Comparison of ENCODE assay signal across 6 worm cellular contexts in genomic region chrX:2014521-2014920, ce11.
TF ChIP-seq lines count a peak whose summit lies in the region.

No protein-coding gene starts in this region.

TF ChIP-seq in whole organism, L1 larva, 84 proteins besides CTCF, POLR2A, EP300 and RAD21:
- TF ChIP-seq fkh-8 (tag; optimal IDR thresholded peaks at IDR 0.05; lab: Kevin White, UChicago): no peak
- TF ChIP-seq nhr-28 (tag; optimal IDR thresholded peaks at IDR 0.05; lab: Kevin White, UChicago): no peak
- TF ChIP-seq nhr-47 (tag; optimal IDR thresholded peaks at IDR 0.05; lab: Kevin White, UChicago): no peak
- peak; percentile 66 for TF ChIP-seq elt-2 (tag; optimal IDR thresholded peaks at IDR 0.05; lab: Kevin White, UChicago)
- no peak for TF ChIP-seq nhr-237 (tag; optimal IDR thresholded peaks at IDR 0.05; lab: Kevin White, UChicago)
- peak; percentile 29 for TF ChIP-seq lin-14 (GFP tag; optimal IDR thresholded peaks at IDR 0.05; lab: Kevin White, UChicago)
- no peak for TF ChIP-seq C16A3.4 (tag; optimal IDR thresholded peaks at IDR 0.05; lab: Kevin White, UChicago)
- TF ChIP-seq Y116A8C.19 (tag; optimal IDR thresholded peaks at IDR 0.05; lab: Kevin White, UChicago; ENCODE audit: borderline replicate concordance): no peak
- peak in 1 of 2 experiments; percentile 2 for TF ChIP-seq lin-35 (GFP tag; optimal IDR thresholded peaks at IDR 0.05; lab: Kevin White, UChicago)
- TF ChIP-seq tbx-2 (tag; optimal IDR thresholded peaks at IDR 0.05; lab: Kevin White, UChicago): no peak

TF ChIP-seq in whole organism, L2 larva, 48 proteins besides CTCF, POLR2A, EP300 and RAD21:
- TF ChIP-seq nhr-129 (tag; optimal IDR thresholded peaks at IDR 0.05; lab: Kevin White, UChicago) (no peak), zag-1 (tag; optimal IDR thresholded peaks at IDR 0.05; lab: Kevin White, UChicago) (no peak), fos-1 (tag; optimal IDR thresholded peaks at IDR 0.05; lab: Kevin White, UChicago) (peak; percentile 83), sma-9 (GFP tag; optimal IDR thresholded peaks at IDR 0.05; lab: Kevin White, UChicago) (peak; percentile 27), sma-9 (tag; optimal IDR thresholded peaks at IDR 0.05; lab: Kevin White, UChicago) (no peak)

TF ChIP-seq in whole organism, L3 larva, 47 proteins besides CTCF, POLR2A, EP300 and RAD21:
- TF ChIP-seq R02D3.7 (tag; optimal IDR thresholded peaks at IDR 0.05; lab: Kevin White, UChicago): no peak
- TF ChIP-seq nhr-67 (tag; optimal IDR thresholded peaks at IDR 0.05; lab: Kevin White, UChicago): no peak
- no peak for TF ChIP-seq eor-1 (tag; optimal IDR thresholded peaks at IDR 0.05; lab: Kevin White, UChicago)
- TF ChIP-seq pqm-1 (tag; optimal IDR thresholded peaks at IDR 0.05; lab: Kevin White, UChicago): peak; percentile 76
- TF ChIP-seq nhr-43 (tag; optimal IDR thresholded peaks at IDR 0.05; lab: Kevin White, UChicago; ENCODE audit: poor library complexity, severe bottlenecking): no peak
- TF ChIP-seq ceh-28 (tag; optimal IDR thresholded peaks at IDR 0.05; lab: Kevin White, UChicago): no peak
- TF ChIP-seq unc-39 (tag; optimal IDR thresholded peaks at IDR 0.05; lab: Kevin White, UChicago): no peak
- peak; percentile 42 for TF ChIP-seq jun-1 (tag; optimal IDR thresholded peaks at IDR 0.05; lab: Kevin White, UChicago)
- no peak for TF ChIP-seq ceh-16 (tag; optimal IDR thresholded peaks at IDR 0.05; lab: Kevin White, UChicago)
- no peak for TF ChIP-seq nhr-25 (tag; optimal IDR thresholded peaks at IDR 0.05; lab: Kevin White, UChicago)
- TF ChIP-seq pha-4 (tag; optimal IDR thresholded peaks at IDR 0.05; lab: Kevin White, UChicago): peak; percentile 20
- TF ChIP-seq nhr-76 (tag; optimal IDR thresholded peaks at IDR 0.05; lab: Kevin White, UChicago): no peak
- no peak for TF ChIP-seq fos-1 (tag; optimal IDR thresholded peaks at IDR 0.05; lab: Kevin White, UChicago)
- no peak for TF ChIP-seq ceh-82 (tag; optimal IDR thresholded peaks at IDR 0.05; lab: Kevin White, UChicago)
- no peak for TF ChIP-seq snpc-4 (tag; optimal IDR thresholded peaks at IDR 0.05; lab: Kevin White, UChicago)
- peak; percentile 85 for TF ChIP-seq elt-2 (tag; optimal IDR thresholded peaks at IDR 0.05; lab: Kevin White, UChicago)
TF ChIP-seq in whole organism, L3 larva: peak in this region for 4.

TF ChIP-seq in whole organism, L4 larva, 104 proteins besides CTCF, POLR2A, EP300 and RAD21 (continues in another document):
- TF ChIP-seq set-16 (GFP tag; IDR thresholded peaks at IDR 0.05; lab: Robert Waterston, UW): no peak
- no peak for TF ChIP-seq lir-3 (tag; optimal IDR thresholded peaks at IDR 0.05; lab: Kevin White, UChicago)
- peak; percentile 24 for TF ChIP-seq mep-1 (tag; optimal IDR thresholded peaks at IDR 0.05; lab: Kevin White, UChicago)
- no peak for TF ChIP-seq hmg-1.1 (GFP tag; IDR thresholded peaks at IDR 0.05; lab: Robert Waterston, UW)
- no peak for TF ChIP-seq madf-5 (GFP tag; IDR thresholded peaks at IDR 0.05; lab: Robert Waterston, UW)
- TF ChIP-seq rbr-2 (tag; optimal IDR thresholded peaks at IDR 0.05; lab: Kevin White, UChicago): no peak
- no peak for TF ChIP-seq unc-130 (GFP tag; optimal IDR thresholded peaks at IDR 0.05; lab: Kevin White, UChicago)
- TF ChIP-seq duxl-1 (tag; optimal IDR thresholded peaks at IDR 0.05; lab: Kevin White, UChicago; ENCODE audit: poor library complexity): no peak
- TF ChIP-seq tag-97 (GFP tag; IDR thresholded peaks at IDR 0.05; lab: Robert Waterston, UW): no peak
- no peak for TF ChIP-seq zip-11 (GFP tag; IDR thresholded peaks at IDR 0.05; lab: Robert Waterston, UW)
- no peak for TF ChIP-seq nhr-111 (GFP tag; optimal IDR thresholded peaks at IDR 0.05; lab: Kevin White, UChicago)
- TF ChIP-seq T20F7.1 (GFP tag; optimal IDR thresholded peaks at IDR 0.05; lab: Kevin White, UChicago): no peak
- no peak for TF ChIP-seq daf-12 (tag; optimal IDR thresholded peaks at IDR 0.05; lab: Kevin White, UChicago)
- TF ChIP-seq ztf-11 (tag; optimal IDR thresholded peaks at IDR 0.05; lab: Kevin White, UChicago): no peak
- TF ChIP-seq ctbp-1 (GFP tag; IDR thresholded peaks at IDR 0.05; lab: Robert Waterston, UW): no peak
- peak in 1 of 2 experiments; percentile 43 for TF ChIP-seq daf-16 (GFP tag; optimal IDR thresholded peaks at IDR 0.05; lab: Kevin White, UChicago)
- TF ChIP-seq daf-16 (tag; optimal IDR thresholded peaks at IDR 0.05; lab: Kevin White, UChicago): peak; percentile 51
- TF ChIP-seq unc-62 (GFP tag; optimal IDR thresholded peaks at IDR 0.05 in 1 of 2; lab: Kevin White, UChicago): peak in 1 of 2 experiments; percentile 89
- TF ChIP-seq unc-62 (tag; optimal IDR thresholded peaks at IDR 0.05; lab: Kevin White, UChicago): no peak
- no peak for TF ChIP-seq skn-1 (tag; optimal IDR thresholded peaks at IDR 0.05; lab: Kevin White, UChicago)
- TF ChIP-seq ztf-7 (tag; optimal IDR thresholded peaks at IDR 0.05; lab: Kevin White, UChicago): no peak
- no peak for TF ChIP-seq zfp-2 (tag; optimal IDR thresholded peaks at IDR 0.05; lab: Kevin White, UChicago)
- TF ChIP-seq snpc-4 (tag; optimal IDR thresholded peaks at IDR 0.05; lab: Kevin White, UChicago): no peak

TF ChIP-seq in whole organism, midembryonic, 9 proteins besides CTCF, POLR2A, EP300 and RAD21:
- TF ChIP-seq tab-1 (GFP tag; IDR thresholded peaks at IDR 0.05; lab: Robert Waterston, UW): no peak
- 0 out of 2 replicates have a peak, but pooled peaks have one; percentile 26 for TF ChIP-seq flt-1 (GFP tag; IDR thresholded peaks at IDR 0.05; lab: Robert Waterston, UW)
- TF ChIP-seq T22C8.4 (GFP tag; IDR thresholded peaks at IDR 0.05; lab: Robert Waterston, UW): no peak
- no peak for TF ChIP-seq med-1 (GFP tag; optimal IDR thresholded peaks at IDR 0.05; lab: Kevin White, UChicago; ENCODE audit: insufficient read depth)

TF ChIP-seq in whole organism, young adult, 124 proteins besides CTCF, POLR2A, EP300 and RAD21:
- TF ChIP-seq dox-1 (GFP tag; IDR thresholded peaks at IDR 0.05; lab: Robert Waterston, UW) (peak; percentile 60; the same call in 1 of the 2 replicates), unc-62 (GFP tag; optimal IDR thresholded peaks at IDR 0.05; lab: Kevin White, UChicago) (peak; percentile 34), ztf-22 (GFP tag; optimal IDR thresholded peaks at IDR 0.05; lab: Kevin White, UChicago) (peak; percentile 29), nhr-80 (tag; optimal IDR thresholded peaks at IDR 0.05; lab: Kevin White, UChicago) (peak; percentile 96), ama-1 (optimal IDR thresholded peaks at IDR 0.05; lab: Kevin White, UChicago) (no peak), ama-1 (GFP tag; optimal IDR thresholded peaks at IDR 0.05; lab: Kevin White, UChicago) (no peak), F22D6.2 (tag; optimal IDR thresholded peaks at IDR 0.05; lab: Kevin White, UChicago) (no peak), pha-4 (tag; optimal IDR thresholded peaks at IDR 0.05; lab: Kevin White, UChicago) (peak; percentile 47), cebp-1 (GFP tag; IDR thresholded peaks at IDR 0.05; lab: Robert Waterston, UW) (no peak), cebp-1 (tag; optimal IDR thresholded peaks at IDR 0.05; lab: Kevin White, UChicago) (peak; percentile 45), let-607 (tag; optimal IDR thresholded peaks at IDR 0.05; lab: Kevin White, UChicago) (peak; percentile 43 to 65), egl-44 (GFP tag; IDR thresholded peaks at IDR 0.05; lab: Robert Waterston, UW) (0 out of 2 replicates have a peak, but pooled peaks have one; percentile 16), atf-7 (tag; optimal IDR thresholded peaks at IDR 0.05; lab: Kevin White, UChicago) (peak; percentile 41)
